Worm (Caenorhabditis elegans) whole organism, early embryonic: ENCODE data around the gene irld-48.

ENCODE experiments used
- B0310.2 ChIP-seq: sonication (generic microtip); optimal IDR thresholded peaks from 2 replicates; lab custom pipeline; 2016; ENCODE audit warnings: mild to moderate bottlenecking, missing genetic modification characterization, missing compliant biosample characterization
- aly-1 ChIP-seq: sonication (generic microtip); optimal IDR thresholded peaks from 2 replicates; lab custom pipeline; 2016; ENCODE audit warnings: missing genetic modification characterization, missing compliant biosample characterization
- ama-1 ChIP-seq: fragments of 150-350 bp; optimal IDR thresholded peaks from 2 replicates; lab custom pipeline; 2014
- ceh-13 ChIP-seq: fragments of 200-800 bp; sonication (Bioruptor generic); optimal IDR thresholded peaks from 2 replicates; lab custom pipeline; 2018; ENCODE audit warnings: mild to moderate bottlenecking, missing genetic modification characterization, missing compliant biosample characterization
- ceh-36 ChIP-seq: sonication (generic microtip); optimal IDR thresholded peaks from 2 replicates; lab custom pipeline; 2016; ENCODE audit warnings: missing genetic modification characterization, inconsistent platforms, missing compliant biosample characterization
- ets-7 ChIP-seq: sonication (generic microtip); optimal IDR thresholded peaks from 2 replicates; lab custom pipeline; 2016; ENCODE audit warnings: missing genotype, missing genetic modification characterization, missing compliant biosample characterization
- flt-1 ChIP-seq: fragments of 200-800 bp; sonication (Bioruptor generic); IDR thresholded peaks from 2 replicates; pipeline ENCODE4 v1.3.6; 2022; ENCODE audit warnings: missing genetic modification characterization, missing compliant biosample characterization
- hmg-4 ChIP-seq: fragments of 200-800 bp; sonication (Bioruptor generic); optimal IDR thresholded peaks from 2 replicates; lab custom pipeline; 2018; ENCODE audit warnings: mild to moderate bottlenecking, missing genetic modification characterization, missing compliant biosample characterization
- hnd-1 ChIP-seq: sonication (generic microtip); optimal IDR thresholded peaks from 2 replicates; lab custom pipeline; 2016; ENCODE audit warnings: missing genetic modification characterization, missing compliant biosample characterization
- sea-1 ChIP-seq: fragments of 200-800 bp; sonication (Bioruptor generic); conservative IDR thresholded peaks from 2 replicates; pipeline ENCODE4 v1.3.6; 2022; ENCODE audit warnings: missing genetic modification characterization, missing compliant biosample characterization
- tbx-11 ChIP-seq: fragments of 200-800 bp; sonication (Bioruptor generic); IDR thresholded peaks from 2 replicates; pipeline ENCODE4 v1.3.6; 2022; ENCODE audit warnings: missing genetic modification characterization, missing compliant biosample characterization
- tbx-37 ChIP-seq: fragments of 200-800 bp; sonication (Bioruptor generic); conservative IDR thresholded peaks from 2 replicates; pipeline ENCODE4 v1.3.6; 2022; ENCODE audit warnings: missing genetic modification reagents, missing genetic modification characterization, missing compliant biosample characterization
- tra-4 ChIP-seq: sonication (generic microtip); optimal IDR thresholded peaks from 2 replicates; lab custom pipeline; 2017; ENCODE audit warnings: missing genetic modification characterization, missing compliant biosample characterization

- TF ChIP-seq ama-1 (lab: Kevin White, UChicago) = no peak
- no peak for TF ChIP-seq tbx-37 (GFP tag; lab: Robert Waterston, UW)
- TF ChIP-seq ets-7 (tag; lab: Kevin White, UChicago) = no peak
- TF ChIP-seq ceh-13 (GFP tag; lab: Kevin White, UChicago) = no peak
- no peak for TF ChIP-seq tbx-11
- no peak for TF ChIP-seq flt-1 (GFP tag; lab: Robert Waterston, UW)
- peak; percentile 87 for TF ChIP-seq ceh-36 (tag; lab: Kevin White, UChicago)
- TF ChIP-seq sea-1 (GFP tag; lab: Robert Waterston, UW) = no peak
- TF ChIP-seq tra-4 (tag; lab: Kevin White, UChicago) = no peak
- no peak for TF ChIP-seq hmg-4 (GFP tag; lab: Kevin White, UChicago)
- no peak for TF ChIP-seq B0310.2 (tag; lab: Kevin White, UChicago)
- TF ChIP-seq aly-1 (tag; lab: Kevin White, UChicago) = no peak
- no peak for TF ChIP-seq hnd-1 (tag; lab: Kevin White, UChicago)
Observed at ce11 chrII:2990089-2990488, 34.2 kb downstream of the irld-48 start.
